Worm (Caenorhabditis elegans) whole organism, mixed stage, embryonic: ENCODE results near the gene srz-97.

ENCODE experiments used
- ceh-83 ChIP-seq: fragments of 200-800 bp; sonication (Bioruptor generic); optimal IDR thresholded peaks from 2 replicates; lab custom pipeline; 2018; ENCODE audit warnings: mild to moderate bottlenecking, missing genetic modification characterization, missing compliant biosample characterization
- cnd-1 ChIP-seq: fragments of 200-800 bp; sonication (Bioruptor generic); optimal IDR thresholded peaks from 2 replicates; lab custom pipeline; 2018; ENCODE audit warnings: mild to moderate bottlenecking, missing genetic modification characterization, missing compliant biosample characterization
- elt-3 ChIP-seq: fragments of 150-350 bp; optimal IDR thresholded peaks from 2 replicates; lab custom pipeline; 2014; ENCODE audit warnings: missing biosample characterization, missing genetic modification characterization
- lin-32 ChIP-seq: fragments of 200-800 bp; sonication (Bioruptor generic); optimal IDR thresholded peaks from 2 replicates; lab custom pipeline; 2018; ENCODE audit warnings: mild to moderate bottlenecking, missing genetic modification characterization, missing compliant biosample characterization
- lsy-2 ChIP-seq: fragments of 150-350 bp; optimal IDR thresholded peaks from 2 replicates; lab custom pipeline; 2014; ENCODE audit warnings: missing biosample characterization, missing genetic modification characterization
- mep-1 ChIP-seq: fragments of 150-350 bp; optimal IDR thresholded peaks from 2 replicates; lab custom pipeline; 2017; ENCODE audit warnings: missing biosample characterization, missing genetic modification reagents, missing genetic modification characterization, inconsistent platforms
- nhr-237 ChIP-seq: fragments of 150-350 bp; optimal IDR thresholded peaks from 2 replicates; lab custom pipeline; 2014; ENCODE audit warnings: missing biosample characterization, missing genetic modification characterization
- nhr-28 ChIP-seq: fragments of 150-350 bp; optimal IDR thresholded peaks from 2 replicates; lab custom pipeline; 2014; ENCODE audit warnings: missing biosample characterization, missing genetic modification characterization
- nhr-76 ChIP-seq: sonication (generic microtip); optimal IDR thresholded peaks from 2 replicates; lab custom pipeline; 2017; ENCODE audit warnings: missing biosample characterization, missing genetic modification characterization
- pha-4 ChIP-seq: fragments of 150-350 bp; optimal IDR thresholded peaks from 2 replicates; lab custom pipeline; 2018; ENCODE audit warnings: missing biosample characterization, missing genetic modification reagents, missing genetic modification characterization
- unc-39 ChIP-seq: fragments of 150-350 bp; optimal IDR thresholded peaks from 2 replicates; lab custom pipeline; 2014; ENCODE audit warnings: missing biosample characterization, missing genetic modification characterization

DNA sequence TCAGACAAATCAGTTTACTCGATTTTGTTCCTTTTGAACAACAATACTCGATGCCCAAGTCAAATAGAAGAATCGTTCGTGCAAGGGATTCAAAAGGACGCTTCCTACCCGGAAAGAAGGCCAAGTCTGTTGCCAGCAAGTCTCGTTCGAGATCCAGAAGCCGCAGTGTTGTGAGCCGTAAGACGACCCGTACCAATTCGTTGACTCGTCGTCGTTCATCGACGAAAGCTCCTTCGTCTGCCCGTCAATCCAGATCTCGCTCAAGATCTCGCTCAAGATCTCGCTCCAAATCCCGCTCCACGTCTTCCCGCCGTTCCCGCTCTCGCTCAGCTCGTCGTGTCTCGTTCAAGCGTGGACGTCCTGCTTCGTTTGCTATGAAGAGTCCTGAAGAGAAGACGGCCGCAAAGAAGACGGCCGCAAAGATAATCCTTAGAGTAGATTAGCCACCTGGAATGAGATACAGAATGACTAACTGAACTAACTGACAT, 7.4 kb downstream of the srz-97 start, which contains the start of gene F08H9.2:
- no peak for TF ChIP-seq nhr-76 (tag; lab: Kevin White, UChicago)
- no peak for TF ChIP-seq unc-39 (tag; lab: Kevin White, UChicago)
- TF ChIP-seq cnd-1 (tag; lab: Kevin White, UChicago), result no peak
- TF ChIP-seq lsy-2 (tag; lab: Kevin White, UChicago), result no peak
- no peak for TF ChIP-seq nhr-28
- TF ChIP-seq ceh-83, result no peak
- TF ChIP-seq elt-3, result no peak
- TF ChIP-seq pha-4 (tag; lab: Kevin White, UChicago), result no peak
- TF ChIP-seq nhr-237 (tag; lab: Kevin White, UChicago), result no peak
- TF ChIP-seq lin-32, result no peak
- no peak for TF ChIP-seq mep-1 (tag; lab: Kevin White, UChicago)
